Fruit fly (Drosophila melanogaster): ENCODE results near the gene CG11555.

The CG11555 gene

dm6 chr2L:297480-298284, 24.0 kb downstream of the CG11555 start, which contains the start of gene Pi3K21B (continued):
- TF ChIP-seq CG17612 (GFP tag; IDR thresholded peaks at IDR 0.05) (peak; percentile 52; the same call in 1 of the 2 replicates), CG2129 (GFP tag; IDR thresholded peaks at IDR 0.05; ENCODE audit: partially characterized antibody) (no peak), lmd (GFP tag; IDR thresholded peaks at IDR 0.05) (peak; percentile 90), lola (GFP tag; optimal IDR thresholded peaks at IDR 0.05) (peak in 1 of 3 experiments; percentile 90), CG10462 (GFP tag; optimal IDR thresholded peaks at IDR 0.05) (peak; percentile 75), chm (GFP tag; IDR thresholded peaks at IDR 0.05) (peak; percentile 90), CG18011 (GFP tag; optimal IDR thresholded peaks at IDR 0.05) (peak; percentile 80), gt (GFP tag; IDR thresholded peaks at IDR 0.05) (0 out of 2 replicates have a peak, but pooled peaks have one; percentile 56), Hey (tag; optimal IDR thresholded peaks at IDR 0.05) (peak; percentile 71), sens-2 (GFP tag; IDR thresholded peaks at IDR 0.05) (peak; percentile 59; the same call in 1 of the 2 replicates), HLH3B (GFP tag; IDR thresholded peaks at IDR 0.05) (peak; percentile 69), CG11456 (GFP tag; IDR thresholded peaks at IDR 0.05) (peak; percentile 96), Dfd (GFP tag; optimal IDR thresholded peaks at IDR 0.05) (peak in 1 of 2 experiments; percentile 56), tna (GFP tag; IDR thresholded peaks at IDR 0.05; ENCODE audit: partially characterized antibody) (no peak), Doc3 (GFP tag; IDR thresholded peaks at IDR 0.05; ENCODE audit: partially characterized antibody) (no peak), tio (GFP tag; optimal IDR thresholded peaks at IDR 0.05) (peak; percentile 93), CG16815 (GFP tag; optimal IDR thresholded peaks at IDR 0.05) (peak; percentile 89), CG13287 (GFP tag; IDR thresholded peaks at IDR 0.05; ENCODE audit: partially characterized antibody) (peak; percentile 44; the same call in 1 of the 2 replicates), CG17829 (tag; optimal IDR thresholded peaks at IDR 0.05) (peak; percentile 89), CG12769 (tag; optimal IDR thresholded peaks at IDR 0.05) (peak; percentile 81), CG16863 (GFP tag; optimal IDR thresholded peaks at IDR 0.05) (peak; percentile 86), stc (GFP tag; IDR thresholded peaks at IDR 0.05) (peak; percentile 66), CG17328 (GFP tag; IDR thresholded peaks at IDR 0.05) (peak; percentile 75; the same call in 1 of the 2 replicates), ac (GFP tag; optimal IDR thresholded peaks at IDR 0.05) (peak; percentile 14), CG9727 (GFP tag; optimal IDR thresholded peaks at IDR 0.05) (peak; percentile 87), CG6175 (GFP tag; IDR thresholded peaks at IDR 0.05) (0 out of 3 replicates have a peak, but pooled peaks have one; percentile 67), CG30020 (tag; optimal IDR thresholded peaks at IDR 0.05) (peak; percentile 75), CG6254 (GFP tag; optimal IDR thresholded peaks at IDR 0.05) (peak; percentile 77), da (GFP tag; optimal IDR thresholded peaks at IDR 0.05) (peak; percentile 68), sima (GFP tag; optimal IDR thresholded peaks at IDR 0.05) (peak; percentile 36), CG43689 (GFP tag; IDR thresholded peaks at IDR 0.05) (no peak; the same call in none of the 2 replicates), yki (optimal IDR thresholded peaks at IDR 0.05) (no peak), grn (GFP tag; optimal IDR thresholded peaks at IDR 0.05) (peak; percentile 56), pros (GFP tag; optimal IDR thresholded peaks at IDR 0.05) (peak; percentile 36), Nf-YC (tag; optimal IDR thresholded peaks at IDR 0.05) (peak; percentile 86), Neu2 (GFP tag; optimal IDR thresholded peaks at IDR 0.05; ENCODE audit: borderline replicate concordance) (peak; percentile 58), Usf (GFP tag; optimal IDR thresholded peaks at IDR 0.05) (peak; percentile 80), gfzf (GFP tag; optimal IDR thresholded peaks at IDR 0.05) (peak; percentile 31), CG13624 (GFP tag; optimal IDR thresholded peaks at IDR 0.05) (peak; percentile 91), NC2β (GFP tag; optimal IDR thresholded peaks at IDR 0.05) (peak; percentile 83), sr (GFP tag; IDR thresholded peaks at IDR 0.05) (peak; percentile 52; the same call in 1 of the 3 replicates), Tbp (GFP tag; optimal IDR thresholded peaks at IDR 0.05) (no peak), cg (GFP tag; optimal IDR thresholded peaks at IDR 0.05) (peak; percentile 98), jing (GFP tag; optimal IDR thresholded peaks at IDR 0.05) (peak; percentile 43), bcd (GFP tag; optimal IDR thresholded peaks at IDR 0.05) (peak; percentile 91), fd102C (GFP tag; optimal IDR thresholded peaks at IDR 0.05) (no peak), onecut (GFP tag; IDR thresholded peaks at IDR 0.05) (peak; percentile 74), YL-1 (GFP tag; optimal IDR thresholded peaks at IDR 0.05) (peak; percentile 75), Lpt (GFP tag; optimal IDR thresholded peaks at IDR 0.05) (no peak)
